Fruit fly (Drosophila melanogaster) whole organism, adult: Measurements from ENCODE around the gene CG17564.

Experiments used
- CG11617 ChIP-seq: fragments of 200-800 bp; sonication (Bioruptor generic); optimal IDR thresholded peaks from 2 replicates; lab custom pipeline; 2017; ENCODE audit warnings: mild to moderate bottlenecking, missing biosample characterization, missing genetic modification reagents, missing genetic modification characterization
- CG12768 ChIP-seq: fragments of 200-800 bp; sonication (Bioruptor generic); optimal IDR thresholded peaks from 2 replicates; lab custom pipeline; 2017; ENCODE audit warnings: missing biosample characterization, missing genetic modification characterization, mild to moderate bottlenecking, moderate library complexity, missing genetic modification reagents
- CG14711 ChIP-seq: fragments of 200-800 bp; sonication (Bioruptor generic); optimal IDR thresholded peaks from 2 replicates; lab custom pipeline; 2018; ENCODE audit warnings: missing biosample characterization, mild to moderate bottlenecking, missing genetic modification characterization, moderate library complexity
- CG1620 ChIP-seq: fragments of 200-800 bp; sonication (Bioruptor generic); optimal IDR thresholded peaks from 2 replicates; lab custom pipeline; 2016; ENCODE audit warnings: missing biosample characterization, missing genetic modification characterization
- CG7101 ChIP-seq: fragments of 200-800 bp; sonication (Bioruptor generic); optimal IDR thresholded peaks from 2 replicates; lab custom pipeline; 2018; ENCODE audit warnings: missing biosample characterization, mild to moderate bottlenecking, missing genetic modification characterization, moderate library complexity
- Clk ChIP-seq: fragments of 200-800 bp; sonication (Bioruptor generic); optimal IDR thresholded peaks from 2 replicates; lab custom pipeline; 2017; ENCODE audit warnings: missing biosample characterization, missing genetic modification characterization
- Hr96 ChIP-seq: fragments of 200-800 bp; sonication (Bioruptor generic); optimal IDR thresholded peaks from 2 replicates; lab custom pipeline; 2016; ENCODE audit warnings: missing biosample characterization, missing genetic modification characterization
- Mnt ChIP-seq: fragments of 200-800 bp; sonication (Bioruptor generic); optimal IDR thresholded peaks from 2 replicates; lab custom pipeline; 2016; ENCODE audit warnings: missing biosample characterization, mild to moderate bottlenecking, missing genetic modification characterization
- bab1 ChIP-seq: fragments of 200-800 bp; sonication (Bioruptor generic); optimal IDR thresholded peaks from 3 replicates; lab custom pipeline; 2019; ENCODE audit warnings: missing biosample characterization, mild to moderate bottlenecking, missing genetic modification characterization, moderate library complexity
- cic ChIP-seq: fragments of 200-800 bp; sonication (Bioruptor generic); optimal IDR thresholded peaks from 2 replicates; lab custom pipeline; 2017; ENCODE audit warnings: missing biosample characterization, mild to moderate bottlenecking, missing genetic modification characterization, moderate library complexity
- cnc ChIP-seq, 2 experiments: fragments of >200 bp; optimal IDR thresholded peaks; 2 replicates each; lab custom pipeline; 2017
- kay ChIP-seq: fragments of 200-800 bp; sonication (Bioruptor generic); peaks from one replicate; lab custom pipeline; 2016; ENCODE audit warnings: missing biosample characterization, missing genetic modification characterization, borderline replicate concordance
- toe ChIP-seq: fragments of 200-800 bp; sonication (Bioruptor generic); optimal IDR thresholded peaks from 2 replicates; lab custom pipeline; 2016; ENCODE audit warnings: missing biosample characterization, missing genetic modification characterization

dm6 chr2L:19342767-19343166 lies 43.0 kb upstream of the CG17564 start:
- TF ChIP-seq cnc (optimal IDR thresholded peaks at IDR 0.05; lab: Kevin White, UChicago) (no peak), kay (no peak), CG1620 (GFP tag; lab: Kevin White, UChicago) (no peak), toe (GFP tag; lab: Kevin White, UChicago) (no peak), CG11617 (GFP tag; lab: Kevin White, UChicago) (no peak), Clk (GFP tag; lab: Kevin White, UChicago) (no peak), Mnt (GFP tag; lab: Kevin White, UChicago) (no peak), bab1 (GFP tag; lab: Kevin White, UChicago) (no peak), CG12768 (GFP tag; lab: Kevin White, UChicago) (no peak), CG14711 (tag; lab: Kevin White, UChicago) (no peak), cic (GFP tag; lab: Kevin White, UChicago) (no peak), Hr96 (GFP tag; lab: Kevin White, UChicago) (no peak), CG7101 (tag; lab: Kevin White, UChicago) (no peak)
